Worm (Caenorhabditis elegans) whole organism, early embryonic: ENCODE measurements around the gene Y43F8C.5.

Experiments used
- B0310.2 ChIP-seq: sonication (generic microtip); optimal IDR thresholded peaks from 2 replicates; lab custom pipeline; 2016; ENCODE audit warnings: mild to moderate bottlenecking, missing genetic modification characterization, missing compliant biosample characterization
- F13C5.2 ChIP-seq: sonication (generic microtip); optimal IDR thresholded peaks from 2 replicates; lab custom pipeline; 2017; ENCODE audit warnings: mild to moderate bottlenecking, missing genetic modification characterization, inconsistent platforms, missing compliant biosample characterization
- aly-1 ChIP-seq: sonication (generic microtip); optimal IDR thresholded peaks from 2 replicates; lab custom pipeline; 2016; ENCODE audit warnings: missing genetic modification characterization, missing compliant biosample characterization
- ama-1 ChIP-seq: fragments of 150-350 bp; optimal IDR thresholded peaks from 2 replicates; lab custom pipeline; 2014
- ceh-13 ChIP-seq: fragments of 200-800 bp; sonication (Bioruptor generic); optimal IDR thresholded peaks from 2 replicates; lab custom pipeline; 2018; ENCODE audit warnings: mild to moderate bottlenecking, missing genetic modification characterization, missing compliant biosample characterization
- ceh-36 ChIP-seq: sonication (generic microtip); optimal IDR thresholded peaks from 2 replicates; lab custom pipeline; 2016; ENCODE audit warnings: missing genetic modification characterization, inconsistent platforms, missing compliant biosample characterization
- ets-7 ChIP-seq: sonication (generic microtip); optimal IDR thresholded peaks from 2 replicates; lab custom pipeline; 2016; ENCODE audit warnings: missing genotype, missing genetic modification characterization, missing compliant biosample characterization
- flt-1 ChIP-seq: fragments of 200-800 bp; sonication (Bioruptor generic); IDR thresholded peaks from 2 replicates; pipeline ENCODE4 v1.3.6; 2022; ENCODE audit warnings: missing genetic modification characterization, missing compliant biosample characterization
- hmbx-1 ChIP-seq: sonication (generic microtip); optimal IDR thresholded peaks from 2 replicates; lab custom pipeline; 2016; ENCODE audit warnings: mild to moderate bottlenecking, missing genetic modification characterization, missing compliant biosample characterization
- hmg-4 ChIP-seq: fragments of 200-800 bp; sonication (Bioruptor generic); optimal IDR thresholded peaks from 2 replicates; lab custom pipeline; 2018; ENCODE audit warnings: mild to moderate bottlenecking, missing genetic modification characterization, missing compliant biosample characterization
- hnd-1 ChIP-seq: sonication (generic microtip); optimal IDR thresholded peaks from 2 replicates; lab custom pipeline; 2016; ENCODE audit warnings: missing genetic modification characterization, missing compliant biosample characterization
- pes-1 ChIP-seq: fragments of 200-800 bp; sonication (Bioruptor generic); IDR thresholded peaks from 2 replicates; pipeline ENCODE4 v1.3.6; 2022; ENCODE audit warnings: missing genetic modification reagents, missing genetic modification characterization, missing compliant biosample characterization
- scrt-1 ChIP-seq: fragments of 200-800 bp; sonication (Bioruptor generic); IDR thresholded peaks from 2 replicates; pipeline ENCODE4 v1.3.6; 2022; ENCODE audit warnings: missing genetic modification characterization, missing compliant biosample characterization
- sea-1 ChIP-seq: fragments of 200-800 bp; sonication (Bioruptor generic); conservative IDR thresholded peaks from 2 replicates; pipeline ENCODE4 v1.3.6; 2022; ENCODE audit warnings: missing genetic modification characterization, missing compliant biosample characterization
- tbx-11 ChIP-seq: fragments of 200-800 bp; sonication (Bioruptor generic); IDR thresholded peaks from 2 replicates; pipeline ENCODE4 v1.3.6; 2022; ENCODE audit warnings: missing genetic modification characterization, missing compliant biosample characterization
- tbx-37 ChIP-seq: fragments of 200-800 bp; sonication (Bioruptor generic); conservative IDR thresholded peaks from 2 replicates; pipeline ENCODE4 v1.3.6; 2022; ENCODE audit warnings: missing genetic modification reagents, missing genetic modification characterization, missing compliant biosample characterization
- tra-4 ChIP-seq: sonication (generic microtip); optimal IDR thresholded peaks from 2 replicates; lab custom pipeline; 2017; ENCODE audit warnings: missing genetic modification characterization, missing compliant biosample characterization

Y43F8C.5 gene

DNA sequence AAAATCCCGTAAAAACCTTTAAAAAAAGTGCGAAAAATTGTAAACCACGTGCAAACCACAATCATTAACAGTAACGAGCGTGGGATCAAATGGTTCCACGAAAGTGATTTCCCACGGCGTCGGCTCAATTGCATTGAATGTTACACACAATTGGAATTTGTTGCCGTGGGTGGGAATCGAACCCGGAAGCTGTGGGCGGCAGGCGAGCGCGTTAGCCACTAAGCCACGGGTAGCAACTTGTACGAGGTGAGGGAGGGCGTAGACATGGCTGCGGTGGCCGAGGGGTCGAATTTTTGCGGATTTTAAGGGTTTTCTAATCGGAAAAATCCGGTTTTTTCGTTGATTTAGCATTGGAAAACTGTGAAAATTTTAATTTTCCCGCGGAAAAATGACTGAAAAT is 10.6 kb upstream of the Y43F8C.5 start:
- TF ChIP-seq tra-4 (tag; lab: Kevin White, UChicago) (peak; percentile 94), sea-1 (GFP tag; lab: Robert Waterston, UW) (peak; percentile 99), pes-1 (GFP tag; lab: Robert Waterston, UW) (peak; percentile 98), ets-7 (tag; lab: Kevin White, UChicago) (peak; percentile 95), ceh-36 (tag; lab: Kevin White, UChicago) (peak; percentile 98), flt-1 (GFP tag; lab: Robert Waterston, UW) (peak; percentile 99), hnd-1 (tag; lab: Kevin White, UChicago) (peak; percentile 93), ama-1 (lab: Kevin White, UChicago) (peak; percentile 15), aly-1 (tag; lab: Kevin White, UChicago) (peak; percentile 99), hmg-4 (peak; percentile 99), tbx-37 (GFP tag; lab: Robert Waterston, UW) (peak; percentile 98), tbx-11 (GFP tag; lab: Robert Waterston, UW) (peak; percentile 99), F13C5.2 (tag; lab: Kevin White, UChicago) (peak; percentile 100), hmbx-1 (tag; lab: Kevin White, UChicago) (peak; percentile 93), B0310.2 (tag; lab: Kevin White, UChicago) (peak; percentile 98), scrt-1 (GFP tag; lab: Robert Waterston, UW) (peak; percentile 99), ceh-13 (GFP tag; lab: Kevin White, UChicago) (peak; percentile 99)

DNA sequence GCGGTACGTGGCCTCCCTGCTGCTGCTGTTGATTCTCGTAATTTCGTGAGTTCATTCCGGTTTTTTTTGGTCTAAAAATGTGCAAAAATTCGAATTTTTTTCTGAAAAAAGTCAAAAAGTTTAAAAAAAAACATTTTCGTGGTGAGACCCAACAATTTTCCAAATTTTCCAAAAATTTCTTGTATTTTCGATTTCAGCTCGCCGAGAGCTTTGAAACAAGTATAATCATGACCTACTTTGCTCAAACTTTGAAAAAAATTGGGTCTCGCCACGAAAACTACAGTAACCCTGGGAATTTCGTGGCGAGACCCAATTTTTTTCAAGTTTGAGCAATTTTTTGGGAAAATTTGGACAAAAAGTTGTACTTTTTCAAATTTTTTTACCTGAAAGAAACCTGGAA is 8.4 kb upstream of the Y43F8C.5 start, which contains the start of gene Y43F8C.6:
TSS of gene Y43F8C.6 (minus strand) at position 101 of the 400 bp plus-strand sequence.
- no peak for TF ChIP-seq sea-1 (GFP tag; lab: Robert Waterston, UW)
- TF ChIP-seq F13C5.2 (tag; lab: Kevin White, UChicago) = no peak
- no peak for TF ChIP-seq hmg-4
- no peak for TF ChIP-seq ceh-36 (tag; lab: Kevin White, UChicago)
- TF ChIP-seq tra-4 (tag; lab: Kevin White, UChicago) = no peak
- no peak for TF ChIP-seq hmbx-1 (tag; lab: Kevin White, UChicago)
- TF ChIP-seq hnd-1 (tag; lab: Kevin White, UChicago) = no peak
- TF ChIP-seq pes-1 (GFP tag; lab: Robert Waterston, UW) = no peak
- no peak for TF ChIP-seq tbx-11 (GFP tag; lab: Robert Waterston, UW)
- no peak for TF ChIP-seq scrt-1 (GFP tag; lab: Robert Waterston, UW)
- TF ChIP-seq ets-7 (tag; lab: Kevin White, UChicago) = no peak
- TF ChIP-seq B0310.2 (tag; lab: Kevin White, UChicago) = no peak

DNA sequence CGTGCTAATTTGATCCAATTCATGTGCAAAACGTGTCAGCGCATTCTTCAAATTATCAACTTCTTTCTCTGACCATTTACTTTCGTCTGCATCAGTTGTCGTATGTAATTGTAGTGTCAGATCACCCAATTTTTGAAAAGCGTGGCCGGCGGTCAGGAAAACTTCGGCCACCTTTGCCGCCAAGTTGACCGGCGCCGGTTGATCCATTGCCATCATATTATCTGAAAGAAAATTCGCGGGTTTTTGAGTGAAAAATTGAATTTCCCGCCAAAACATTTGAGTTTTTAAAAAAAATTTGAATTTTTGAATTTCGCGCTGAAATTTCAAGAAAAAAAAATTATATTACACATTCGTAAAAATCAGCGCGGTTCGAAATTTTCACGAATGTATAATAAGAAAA is 5.4 kb upstream of the Y43F8C.5 start:
- TF ChIP-seq ama-1 (lab: Kevin White, UChicago) = no peak
- TF ChIP-seq tbx-37 (GFP tag; lab: Robert Waterston, UW) = no peak
- no peak for TF ChIP-seq ets-7 (tag; lab: Kevin White, UChicago)
- no peak for TF ChIP-seq ceh-13 (GFP tag; lab: Kevin White, UChicago)
- TF ChIP-seq hmbx-1 (tag; lab: Kevin White, UChicago) = no peak
- TF ChIP-seq sea-1 (GFP tag; lab: Robert Waterston, UW) = no peak
- no peak for TF ChIP-seq flt-1 (GFP tag; lab: Robert Waterston, UW)
- no peak for TF ChIP-seq hmg-4
- TF ChIP-seq pes-1 (GFP tag; lab: Robert Waterston, UW) = no peak
- TF ChIP-seq tbx-11 (GFP tag; lab: Robert Waterston, UW) = no peak
- no peak for TF ChIP-seq aly-1 (tag; lab: Kevin White, UChicago)
- no peak for TF ChIP-seq hnd-1 (tag; lab: Kevin White, UChicago)
- TF ChIP-seq scrt-1 (GFP tag; lab: Robert Waterston, UW) = no peak

DNA sequence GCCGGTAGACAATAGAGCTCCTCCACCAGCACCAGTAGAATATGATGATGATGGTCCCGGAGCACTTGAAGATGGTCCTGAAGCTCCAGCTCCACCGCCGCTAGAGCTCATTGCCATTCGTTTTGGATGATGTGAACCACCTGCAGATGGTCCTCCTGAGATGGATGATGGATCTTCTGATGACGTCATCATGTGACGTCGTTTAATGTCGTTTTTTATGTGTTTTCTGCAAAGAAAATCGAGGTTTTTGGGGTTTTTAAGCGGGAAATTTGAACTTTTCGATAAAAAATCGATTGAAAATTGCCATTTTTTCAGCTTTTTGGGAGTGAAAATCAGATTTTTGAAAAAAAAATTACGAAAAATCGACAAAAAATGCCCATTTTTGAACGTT is 3.7 kb upstream of the Y43F8C.5 start:
- TF ChIP-seq ets-7 (tag; lab: Kevin White, UChicago) = no peak
- TF ChIP-seq hnd-1 (tag; lab: Kevin White, UChicago) = no peak
- no peak for TF ChIP-seq ceh-13 (GFP tag; lab: Kevin White, UChicago)
- no peak for TF ChIP-seq scrt-1 (GFP tag; lab: Robert Waterston, UW)

DNA sequence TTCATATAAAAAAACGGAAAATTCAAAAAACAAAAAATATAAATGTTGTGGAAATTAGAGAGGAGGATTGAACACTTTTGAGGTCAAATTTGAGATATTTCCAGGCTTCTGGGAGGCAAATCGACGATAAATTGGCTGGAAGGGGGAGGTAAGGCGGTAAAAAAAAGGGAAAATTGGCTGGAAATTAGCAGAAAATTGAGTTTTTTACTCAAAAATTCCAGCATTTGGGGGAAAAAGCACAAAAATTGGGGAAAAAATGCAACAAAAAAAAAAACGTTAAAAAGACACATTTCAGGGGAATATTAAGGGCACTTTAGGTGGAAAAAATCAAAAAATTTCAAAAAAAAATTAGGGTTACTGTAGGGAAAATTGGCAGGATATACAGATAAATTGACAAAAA is 1.8 kb upstream of the Y43F8C.5 start:
- 0 out of 2 replicates have a peak, but pooled peaks have one; percentile 8 for TF ChIP-seq tbx-37 (GFP tag; lab: Robert Waterston, UW)
- TF ChIP-seq aly-1 (tag; lab: Kevin White, UChicago) = no peak

DNA sequence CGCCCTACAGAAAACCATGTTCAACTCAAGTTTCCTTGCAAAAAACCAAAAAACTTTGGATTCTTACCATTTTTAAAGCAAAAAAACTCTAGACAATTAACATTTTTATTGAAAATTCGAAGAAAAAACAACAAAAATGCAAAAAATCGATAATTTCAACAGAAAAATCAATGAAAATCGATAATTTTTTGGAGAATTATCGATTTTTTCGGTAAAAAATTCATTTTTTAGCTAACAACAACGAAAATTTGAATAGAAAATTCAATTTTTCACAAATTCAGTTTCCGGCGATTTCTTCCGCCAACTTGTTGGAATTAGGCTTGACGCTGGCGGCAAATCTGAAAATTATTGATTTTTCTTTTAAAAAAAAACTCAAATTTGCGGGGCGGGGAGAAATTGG is 502 bp upstream of the Y43F8C.5 start:
- TF ChIP-seq ceh-13 (GFP tag; lab: Kevin White, UChicago) (no peak), scrt-1 (GFP tag; lab: Robert Waterston, UW) (no peak), tbx-37 (GFP tag; lab: Robert Waterston, UW) (no peak), sea-1 (GFP tag; lab: Robert Waterston, UW) (no peak)

DNA sequence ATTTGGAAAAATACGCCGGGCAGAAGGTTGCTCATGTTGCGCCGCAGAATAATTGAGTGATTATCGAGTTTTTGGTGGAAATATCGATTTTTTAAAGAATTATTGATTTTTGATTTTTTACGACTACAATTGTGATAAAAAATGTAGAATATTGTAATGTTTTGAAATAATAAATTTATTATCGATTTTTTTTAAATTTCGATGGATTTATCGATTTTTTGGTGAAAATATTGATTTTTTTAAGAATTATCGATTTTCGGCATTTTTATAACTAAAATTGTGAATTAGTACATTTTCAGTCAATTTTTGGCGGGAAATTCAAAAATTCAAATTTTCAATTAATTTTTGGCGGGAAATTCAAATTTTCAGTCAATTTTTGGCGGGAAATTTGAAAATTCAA is 1.9 kb downstream of the Y43F8C.5 start:
- TF ChIP-seq F13C5.2 (tag; lab: Kevin White, UChicago) (no peak), tbx-11 (GFP tag; lab: Robert Waterston, UW) (no peak), pes-1 (GFP tag; lab: Robert Waterston, UW) (no peak), ceh-13 (GFP tag; lab: Kevin White, UChicago) (no peak), aly-1 (tag; lab: Kevin White, UChicago) (no peak), B0310.2 (tag; lab: Kevin White, UChicago) (no peak), hmbx-1 (tag; lab: Kevin White, UChicago) (no peak)

DNA sequence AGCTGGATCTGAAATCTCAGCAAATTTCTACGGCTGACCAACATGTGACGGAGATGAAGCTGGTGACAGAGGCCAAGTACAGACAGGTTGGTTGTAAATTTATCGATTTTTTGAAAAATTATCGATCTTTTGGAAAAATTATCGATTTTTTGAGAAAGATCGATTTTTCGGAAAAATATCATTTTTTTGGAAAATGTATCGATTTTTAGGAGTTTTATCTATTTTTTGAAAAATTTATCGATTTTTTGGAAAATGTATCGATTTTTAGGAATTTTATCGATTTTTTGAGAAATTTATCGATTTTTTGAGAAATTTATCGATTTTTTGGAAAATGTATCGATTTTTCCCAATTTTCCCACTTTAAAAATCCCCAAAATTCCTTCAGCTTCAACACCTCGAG is 2.5 kb downstream of the Y43F8C.5 start:
- no peak for TF ChIP-seq B0310.2 (tag; lab: Kevin White, UChicago)
- no peak for TF ChIP-seq flt-1 (GFP tag; lab: Robert Waterston, UW)
- TF ChIP-seq aly-1 (tag; lab: Kevin White, UChicago) = no peak
- TF ChIP-seq pes-1 (GFP tag; lab: Robert Waterston, UW) = no peak
- no peak for TF ChIP-seq ceh-13 (GFP tag; lab: Kevin White, UChicago)
- no peak for TF ChIP-seq ceh-36 (tag; lab: Kevin White, UChicago)
- no peak for TF ChIP-seq tbx-37 (GFP tag; lab: Robert Waterston, UW)
- no peak for TF ChIP-seq scrt-1 (GFP tag; lab: Robert Waterston, UW)
